Fruit fly (Drosophila melanogaster) whole organism, pupa: ENCODE data around the gene CG14100.

ENCODE experiments used
- CG10348 ChIP-seq: fragments of 200-800 bp; sonication (Bioruptor generic); IDR thresholded peaks from 2 replicates; pipeline ENCODE4 v1.3.6; 2022; ENCODE audit warnings: missing biosample characterization, missing genetic modification characterization
- CG12605 ChIP-seq: fragments of 200-800 bp; sonication (Bioruptor generic); IDR thresholded peaks from 2 replicates; pipeline ENCODE4 v1.3.6; 2022; ENCODE audit warnings: missing biosample characterization, missing genetic modification characterization
- CG13204 ChIP-seq: fragments of 200-800 bp; sonication (Bioruptor generic); optimal IDR thresholded peaks from 2 replicates; lab custom pipeline; 2018; ENCODE audit warnings: missing biosample characterization, mild to moderate bottlenecking, missing genetic modification characterization, moderate library complexity
- CG14655 ChIP-seq: fragments of 200-800 bp; sonication (Bioruptor generic); optimal IDR thresholded peaks from 3 replicates; lab custom pipeline; 2017; ENCODE audit warnings: mild to moderate bottlenecking, missing biosample characterization, missing genetic modification reagents, missing genetic modification characterization
- CG15710 ChIP-seq: fragments of 200-800 bp; sonication (Bioruptor generic); optimal IDR thresholded peaks from 2 replicates; lab custom pipeline; 2018; ENCODE audit warnings: missing biosample characterization, mild to moderate bottlenecking, missing genetic modification characterization, moderate library complexity
- CG17806 ChIP-seq: fragments of 200-800 bp; sonication (Bioruptor generic); optimal IDR thresholded peaks from 2 replicates; lab custom pipeline; 2018; ENCODE audit warnings: missing biosample characterization, mild to moderate bottlenecking, missing genetic modification characterization, moderate library complexity
- CG32121 ChIP-seq: fragments of 200-800 bp; sonication (Bioruptor generic); IDR thresholded peaks from 2 replicates; pipeline ENCODE4 v1.3.6; 2022; ENCODE audit warnings: missing biosample characterization, missing genetic modification characterization
- CG34367 ChIP-seq: fragments of 200-800 bp; sonication (Bioruptor generic); optimal IDR thresholded peaks from 2 replicates; lab custom pipeline; 2018; ENCODE audit warnings: missing biosample characterization, mild to moderate bottlenecking, missing genetic modification characterization
- CG4496 ChIP-seq: fragments of 200-800 bp; sonication (Bioruptor generic); IDR thresholded peaks from 3 replicates; pipeline ENCODE4 v1.3.6; 2022; ENCODE audit warnings: missing biosample characterization, missing genetic modification characterization
- CG8159 ChIP-seq: fragments of 200-800 bp; sonication (Bioruptor generic); optimal IDR thresholded peaks from 3 replicates; lab custom pipeline; 2018; ENCODE audit warnings: missing biosample characterization, mild to moderate bottlenecking, missing genetic modification characterization, moderate library complexity
- CG8301 ChIP-seq: fragments of 200-800 bp; sonication (Bioruptor generic); optimal IDR thresholded peaks from 2 replicates; lab custom pipeline; 2018; ENCODE audit warnings: missing biosample characterization, mild to moderate bottlenecking, missing genetic modification characterization
- CG9948 ChIP-seq: fragments of 200-800 bp; sonication (Bioruptor generic); optimal IDR thresholded peaks from 2 replicates; lab custom pipeline; 2018; ENCODE audit warnings: missing biosample characterization, mild to moderate bottlenecking, missing genetic modification characterization, moderate library complexity
- D1 ChIP-seq: fragments of 200-800 bp; sonication (Bioruptor generic); optimal IDR thresholded peaks from 2 replicates; lab custom pipeline; 2018; ENCODE audit warnings: missing biosample characterization, mild to moderate bottlenecking, missing genetic modification characterization, moderate library complexity
- EcR ChIP-seq: fragments of 200-800 bp; sonication (Bioruptor generic); optimal IDR thresholded peaks from 3 replicates; lab custom pipeline; 2019; ENCODE audit warnings: missing biosample characterization, missing genetic modification characterization, mild to moderate bottlenecking, moderate library complexity, missing genetic modification reagents
- Ets98B ChIP-seq: fragments of 200-800 bp; sonication (Bioruptor generic); IDR thresholded peaks from 2 replicates; pipeline ENCODE4 v1.3.6; 2022; ENCODE audit warnings: missing biosample characterization, missing genetic modification characterization
- Pif1A ChIP-seq: fragments of 200-800 bp; sonication (Bioruptor generic); optimal IDR thresholded peaks from 3 replicates; lab custom pipeline; 2016; ENCODE audit warnings: missing biosample characterization, missing genetic modification characterization
- Pif1B ChIP-seq: fragments of 200-800 bp; sonication (Bioruptor generic); optimal IDR thresholded peaks from 3 replicates; lab custom pipeline; 2016; ENCODE audit warnings: missing biosample characterization, missing genetic modification characterization
- Snoo ChIP-seq: fragments of 200-800 bp; sonication (Bioruptor generic); optimal IDR thresholded peaks from 3 replicates; lab custom pipeline; 2017; ENCODE audit warnings: missing biosample characterization, mild to moderate bottlenecking, missing genetic modification characterization, inconsistent platforms
- fd96Ca ChIP-seq: fragments of 200-800 bp; sonication (Bioruptor generic); IDR thresholded peaks from 3 replicates; pipeline ENCODE4 v1.3.6; 2022; ENCODE audit warnings: missing biosample characterization, missing genetic modification characterization
- gl ChIP-seq: fragments of 200-800 bp; sonication (Bioruptor generic); optimal IDR thresholded peaks from 2 replicates; lab custom pipeline; 2018; ENCODE audit warnings: missing biosample characterization, mild to moderate bottlenecking, missing genetic modification characterization
- rn ChIP-seq: fragments of 200-800 bp; sonication (Bioruptor generic); IDR thresholded peaks from 2 replicates; pipeline ENCODE4 v1.3.6; 2022; ENCODE audit warnings: missing biosample characterization, missing genetic modification characterization

CG14100 gene

dm6 chr3L:19584369-19584915 lies 5.9 kb downstream of the CG14100 start, which contains the start of gene Shal:
Gene Shal, minus strand, starts transcription at chr3L:19584568.
- TF ChIP-seq CG32121 (GFP tag; lab: Robert Waterston, UW) = no peak
- no peak for TF ChIP-seq CG10348 (GFP tag; lab: Robert Waterston, UW)
- TF ChIP-seq CG17806 = no peak
- TF ChIP-seq CG8301 (tag; lab: Kevin White, UChicago) = no peak
- no peak for TF ChIP-seq CG9948 (tag; lab: Kevin White, UChicago)
- TF ChIP-seq Pif1A (GFP tag; lab: Kevin White, UChicago) = no peak
- TF ChIP-seq EcR (GFP tag; lab: Kevin White, UChicago) = no peak
- no peak for TF ChIP-seq gl
- TF ChIP-seq fd96Ca = no peak
- TF ChIP-seq D1 (tag; lab: Kevin White, UChicago) = no peak
- no peak for TF ChIP-seq CG4496 (GFP tag; lab: Robert Waterston, UW)
- TF ChIP-seq CG8159 (tag; lab: Kevin White, UChicago) = no peak
- no peak for TF ChIP-seq CG14655 (GFP tag; lab: Kevin White, UChicago)
- TF ChIP-seq Pif1B = no peak
- TF ChIP-seq Snoo (tag; lab: Kevin White, UChicago) = no peak
- TF ChIP-seq CG12605 (GFP tag; lab: Robert Waterston, UW) = no peak
- no peak for TF ChIP-seq CG15710 (tag; lab: Kevin White, UChicago)
- TF ChIP-seq Ets98B = no peak

DNA sequence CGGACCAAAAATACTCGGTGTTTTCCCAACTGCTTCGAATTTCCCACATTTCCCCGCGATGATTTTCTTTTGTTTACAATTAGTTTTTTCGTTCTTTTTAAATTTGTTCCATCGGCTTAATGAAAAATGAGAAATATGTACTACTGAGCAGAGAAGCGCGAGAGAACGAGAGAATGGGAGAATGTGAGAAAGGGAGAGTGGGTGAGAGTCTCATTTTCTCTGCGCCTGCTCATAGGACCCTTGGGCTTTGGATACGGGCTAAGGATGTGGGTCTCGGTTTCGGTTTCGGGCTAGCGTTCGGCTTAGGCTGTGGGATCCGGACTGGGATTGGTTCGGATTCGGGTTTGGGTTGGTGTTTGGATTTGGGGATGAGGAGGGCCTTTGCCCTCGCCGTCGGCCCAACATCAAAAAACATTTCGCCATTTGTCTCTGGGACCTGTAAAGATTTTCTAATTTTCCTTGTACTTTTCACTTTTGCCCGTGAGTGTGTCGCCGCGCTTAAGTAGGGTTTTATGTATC lies 9.6 kb downstream of the CG14100 start:
- TF ChIP-seq CG9948 (tag; lab: Kevin White, UChicago) (no peak), CG15710 (tag; lab: Kevin White, UChicago) (no peak), CG32121 (GFP tag; lab: Robert Waterston, UW) (no peak), CG17806 (no peak), CG14655 (GFP tag; lab: Kevin White, UChicago) (no peak), CG4496 (GFP tag; lab: Robert Waterston, UW) (no peak), Snoo (tag; lab: Kevin White, UChicago) (no peak), Pif1A (GFP tag; lab: Kevin White, UChicago) (no peak), CG34367 (tag; lab: Kevin White, UChicago) (no peak), CG8159 (tag; lab: Kevin White, UChicago) (no peak), CG8301 (tag; lab: Kevin White, UChicago) (no peak), CG12605 (GFP tag; lab: Robert Waterston, UW) (no peak), Pif1B (no peak), CG10348 (GFP tag; lab: Robert Waterston, UW) (no peak), CG13204 (GFP tag; lab: Kevin White, UChicago) (no peak), EcR (GFP tag; lab: Kevin White, UChicago) (no peak)

dm6 chr3L:19579346-19579745 lies 11.0 kb downstream of the CG14100 start:
- no peak for TF ChIP-seq CG13204 (GFP tag; lab: Kevin White, UChicago)

DNA sequence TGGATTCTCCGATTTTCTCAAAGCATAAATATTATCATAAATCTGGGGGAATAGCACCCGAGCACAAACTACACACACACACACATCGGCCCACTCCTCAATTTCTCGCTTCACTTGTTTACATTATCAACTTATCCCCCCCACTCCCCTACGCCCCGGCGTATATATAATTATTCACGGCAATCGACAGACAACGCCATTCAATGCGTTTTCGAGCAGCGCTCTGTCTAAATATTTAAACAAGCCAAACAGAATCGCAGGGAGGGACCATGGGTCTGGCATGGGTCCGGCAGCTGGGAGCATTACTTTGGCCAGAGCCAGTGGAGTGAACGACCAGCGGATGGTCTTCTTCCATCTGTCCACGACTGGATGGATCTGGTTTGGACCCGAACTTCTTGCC lies 14.7 kb downstream of the CG14100 start:
- peak; percentile 20 for TF ChIP-seq EcR (GFP tag; lab: Kevin White, UChicago)
- no peak for TF ChIP-seq Pif1B
- TF ChIP-seq, all 21 proteins: peak for 1

DNA sequence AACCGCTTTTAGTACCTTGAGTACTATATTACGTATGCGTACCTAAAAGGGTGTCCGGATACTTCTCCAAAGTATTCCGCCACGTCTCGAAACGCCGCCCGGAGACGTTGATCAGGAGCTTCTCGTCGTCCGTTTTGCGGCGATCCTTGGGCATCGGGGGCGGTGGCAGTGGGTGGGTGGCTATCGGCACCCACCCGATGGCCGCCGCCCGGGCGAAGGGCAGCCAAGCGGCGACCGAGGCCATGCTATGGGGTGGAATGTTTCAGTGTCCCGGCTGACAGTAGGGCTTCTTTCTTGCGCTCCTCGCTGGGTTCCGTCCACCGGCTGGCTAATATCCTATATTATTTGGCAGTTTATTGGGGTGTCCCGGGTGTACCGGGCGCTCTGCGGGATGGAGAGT lies 15.9 kb downstream of the CG14100 start:
- TF ChIP-seq fd96Ca (no peak), D1 (tag; lab: Kevin White, UChicago) (no peak), CG14655 (GFP tag; lab: Kevin White, UChicago) (no peak), CG10348 (GFP tag; lab: Robert Waterston, UW) (no peak)

- TF ChIP-seq Ets98B = no peak
- no peak for TF ChIP-seq Snoo (tag; lab: Kevin White, UChicago)
- no peak for TF ChIP-seq rn
- no peak for TF ChIP-seq CG14655 (GFP tag; lab: Kevin White, UChicago)
- no peak for TF ChIP-seq CG32121 (GFP tag; lab: Robert Waterston, UW)
- TF ChIP-seq CG10348 (GFP tag; lab: Robert Waterston, UW) = no peak
- no peak for TF ChIP-seq CG15710 (tag; lab: Kevin White, UChicago)
- no peak for TF ChIP-seq CG13204 (GFP tag; lab: Kevin White, UChicago)
- TF ChIP-seq CG9948 (tag; lab: Kevin White, UChicago) = no peak
- TF ChIP-seq fd96Ca = no peak
- no peak for TF ChIP-seq CG4496 (GFP tag; lab: Robert Waterston, UW)
- no peak for TF ChIP-seq CG8301 (tag; lab: Kevin White, UChicago)
Measured at dm6 chr3L:19569407-19569806, 20.9 kb downstream of the CG14100 start.

DNA sequence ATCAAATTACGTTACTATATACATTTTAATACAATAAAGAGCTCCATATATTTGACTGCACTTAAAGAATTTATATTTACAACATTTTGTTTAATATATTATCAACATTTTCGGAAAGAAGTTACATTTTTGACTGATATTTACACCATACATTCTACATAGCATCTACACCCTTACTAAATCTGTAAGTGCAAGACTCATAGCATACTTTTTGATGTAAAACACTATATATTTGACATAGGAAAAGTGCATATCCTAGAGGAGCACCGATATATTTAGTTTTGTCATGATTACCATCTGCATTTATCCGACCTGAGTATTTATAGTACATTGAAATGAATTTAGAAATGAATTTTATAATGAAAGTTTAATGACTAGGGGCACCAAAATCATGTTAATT lies 21.3 kb downstream of the CG14100 start:
- TF ChIP-seq Pif1B (no peak), CG14655 (GFP tag; lab: Kevin White, UChicago) (no peak), fd96Ca (no peak), Ets98B (no peak), Snoo (tag; lab: Kevin White, UChicago) (no peak), CG17806 (no peak), Pif1A (GFP tag; lab: Kevin White, UChicago) (no peak), CG8159 (tag; lab: Kevin White, UChicago) (no peak), CG34367 (tag; lab: Kevin White, UChicago) (no peak), D1 (tag; lab: Kevin White, UChicago) (no peak), rn (no peak), EcR (GFP tag; lab: Kevin White, UChicago) (no peak), gl (no peak), CG12605 (GFP tag; lab: Robert Waterston, UW) (no peak), CG9948 (tag; lab: Kevin White, UChicago) (no peak), CG15710 (tag; lab: Kevin White, UChicago) (no peak), CG32121 (GFP tag; lab: Robert Waterston, UW) (no peak), CG8301 (tag; lab: Kevin White, UChicago) (no peak), CG13204 (GFP tag; lab: Kevin White, UChicago) (no peak), CG10348 (GFP tag; lab: Robert Waterston, UW) (no peak)
